Worm (Caenorhabditis elegans) whole organism, L4 larva: ENCODE measurements around the gene F59A1.11.

ENCODE experiments used
- aly-2 ChIP-seq: sonication (generic microtip); optimal IDR thresholded peaks from 2 replicates; lab custom pipeline; 2018; ENCODE audit warnings: missing biosample characterization, missing genetic modification characterization
- ces-1 ChIP-seq: fragments of 150-350 bp; sonication (generic microtip); optimal IDR thresholded peaks from 4 replicates; lab custom pipeline; 2014; ENCODE audit warnings: missing biosample characterization, missing genetic modification reagents, missing genetic modification characterization
- lin-39 ChIP-seq: fragments of 150-350 bp; optimal IDR thresholded peaks from 2 replicates; lab custom pipeline; 2014; ENCODE audit warnings: missing biosample characterization, missing genetic modification reagents, missing genetic modification characterization
- lsy-2 ChIP-seq, 2 experiments: fragments of 150-350 bp in 1 of 2; sonication (generic microtip) in 1 of 2; optimal IDR thresholded peaks; 2 replicates each; lab custom pipeline; 2014 to 2017; ENCODE audit warnings: missing biosample characterization in 2 of 2, missing genetic modification characterization in 2 of 2
- nhr-11 ChIP-seq: fragments of 150-350 bp; optimal IDR thresholded peaks from 2 replicates; lab custom pipeline; 2014; ENCODE audit warnings: missing biosample characterization, missing genetic modification characterization
- nhr-237 ChIP-seq: sonication (generic microtip); optimal IDR thresholded peaks from 2 replicates; lab custom pipeline; 2017; ENCODE audit warnings: missing biosample characterization, missing genetic modification characterization
- nhr-28 ChIP-seq: fragments of 150-350 bp; optimal IDR thresholded peaks from 2 replicates; lab custom pipeline; 2014; ENCODE audit warnings: missing biosample characterization, missing genetic modification characterization
- unc-62 ChIP-seq, 3 experiments: fragments of 150-350 bp in 1 of 3; sonication (generic microtip); optimal IDR thresholded peaks in 2 of 3; peaks in 1 of 3; 1 replicate in 1 of 3; 2 replicates in 2 of 3; lab custom pipeline; 2014 to 2017; ENCODE audit warnings: missing biosample characterization in 3 of 3, missing genetic modification characterization in 3 of 3, missing genetic modification reagents in 3 of 3, missing genotype in 1 of 3
- ztf-7 ChIP-seq: fragments of 150-350 bp; optimal IDR thresholded peaks from 2 replicates; lab custom pipeline; 2014; ENCODE audit warnings: missing biosample characterization, missing genetic modification characterization

- TF ChIP-seq unc-62 (GFP tag; optimal IDR thresholded peaks at IDR 0.05 in 1 of 2; lab: Kevin White, UChicago) (no peak), unc-62 (tag; optimal IDR thresholded peaks at IDR 0.05; lab: Kevin White, UChicago) (no peak), aly-2 (tag; lab: Kevin White, UChicago) (no peak), lin-39 (tag; lab: Kevin White, UChicago) (no peak), ces-1 (no peak), nhr-237 (tag; lab: Kevin White, UChicago) (no peak), lsy-2 (tag; optimal IDR thresholded peaks at IDR 0.05; lab: Kevin White, UChicago) (no peak), nhr-11 (tag; lab: Kevin White, UChicago) (no peak), nhr-28 (tag; lab: Kevin White, UChicago) (no peak), ztf-7 (tag; lab: Kevin White, UChicago) (no peak)
Measured at ce11 chrV:17628566-17628965, 37.2 kb downstream of the F59A1.11 start, which contains the start of gene F57G4.10.
